Fruit fly (Drosophila melanogaster) whole organism, embryonic: ENCODE measurements around the gene wge.

Experiments
- Abd-B ChIP-seq: fragments of 200-800 bp; sonication (Bioruptor generic); optimal IDR thresholded peaks from 2 replicates; lab custom pipeline; 2018; ENCODE audit warnings: missing biosample characterization, mild to moderate bottlenecking, missing genetic modification characterization, moderate library complexity
- Adf1 ChIP-seq: fragments of 200-800 bp; sonication (Bioruptor generic); IDR thresholded peaks from 2 replicates; pipeline ENCODE4 v1.3.6; 2022; ENCODE audit warnings: missing biosample characterization, missing genetic modification characterization
- Asciz ChIP-seq: fragments of 200-800 bp; sonication (Bioruptor generic); optimal IDR thresholded peaks from 2 replicates; lab custom pipeline; 2017; ENCODE audit warnings: missing biosample characterization, mild to moderate bottlenecking, missing genetic modification characterization, missing genetic modification reagents
- B-H2 ChIP-seq: fragments of 200-800 bp; sonication (Bioruptor generic); optimal IDR thresholded peaks from 2 replicates; lab custom pipeline; 2018; ENCODE audit warnings: missing biosample characterization, mild to moderate bottlenecking, missing genetic modification characterization
- Bdp1 ChIP-seq: fragments of 200-800 bp; sonication (Bioruptor generic); optimal IDR thresholded peaks from 3 replicates; lab custom pipeline; 2016; ENCODE audit warnings: missing biosample characterization, missing genetic modification characterization
- CG14710 ChIP-seq: fragments of 200-800 bp; sonication (Bioruptor generic); optimal IDR thresholded peaks from 3 replicates; lab custom pipeline; 2019; ENCODE audit warnings: missing biosample characterization, mild to moderate bottlenecking, missing genetic modification characterization, moderate library complexity
- CG14860 ChIP-seq: fragments of 200-800 bp; sonication (Bioruptor generic); IDR thresholded peaks from 3 replicates; pipeline ENCODE4 v1.3.6; 2022; ENCODE audit warnings: missing biosample characterization, missing genetic modification characterization; ENCODE audit not compliant: partially characterized antibody
- CG15011 ChIP-seq: fragments of 200-800 bp; sonication (Bioruptor generic); optimal IDR thresholded peaks from 3 replicates; lab custom pipeline; 2018; ENCODE audit warnings: missing biosample characterization, mild to moderate bottlenecking, missing genetic modification characterization
- CG16813 ChIP-seq: fragments of 200-800 bp; sonication (Bioruptor generic); IDR thresholded peaks from 3 replicates; pipeline ENCODE4 v1.3.6; 2022; ENCODE audit warnings: missing biosample characterization, missing genetic modification characterization; ENCODE audit not compliant: partially characterized antibody
- CG17568 ChIP-seq: fragments of 200-800 bp; sonication (Bioruptor generic); optimal IDR thresholded peaks from 2 replicates; lab custom pipeline; 2018; ENCODE audit warnings: missing biosample characterization, mild to moderate bottlenecking, missing genetic modification characterization, moderate library complexity
- CG18599 ChIP-seq: fragments of 200-800 bp; sonication (Bioruptor generic); optimal IDR thresholded peaks from 3 replicates; lab custom pipeline; 2017; ENCODE audit warnings: missing biosample characterization, missing genetic modification characterization, mild to moderate bottlenecking, moderate library complexity, missing genetic modification reagents
- CG2678 ChIP-seq: fragments of 200-800 bp; sonication (Bioruptor generic); optimal IDR thresholded peaks from 3 replicates; lab custom pipeline; 2019; ENCODE audit warnings: missing biosample characterization, mild to moderate bottlenecking, missing genetic modification characterization, moderate library complexity
- CG3065 ChIP-seq: fragments of 200-800 bp; sonication (Bioruptor generic); optimal IDR thresholded peaks from 2 replicates; lab custom pipeline; 2016; ENCODE audit warnings: missing biosample characterization, missing genetic modification characterization
- CG32532 ChIP-seq: fragments of 200-800 bp; sonication (Bioruptor generic); IDR thresholded peaks from 2 replicates; pipeline ENCODE4 v1.3.6; 2022; ENCODE audit warnings: missing biosample characterization, missing genetic modification characterization
- CG34422 ChIP-seq: fragments of 200-800 bp; sonication (Bioruptor generic); IDR thresholded peaks from 3 replicates; pipeline ENCODE4 v1.3.6; 2022; ENCODE audit warnings: missing biosample characterization, missing genetic modification characterization
- CG6175 ChIP-seq: fragments of 200-800 bp; sonication (Bioruptor generic); IDR thresholded peaks from 3 replicates; pipeline ENCODE4 v1.3.6; 2022; ENCODE audit warnings: missing biosample characterization, missing genetic modification characterization
- CG6254 ChIP-seq: fragments of 200-800 bp; sonication (Bioruptor generic); optimal IDR thresholded peaks from 3 replicates; lab custom pipeline; 2017; ENCODE audit warnings: mild to moderate bottlenecking, missing biosample characterization, missing genetic modification reagents, missing genetic modification characterization
- CG6272 ChIP-seq: fragments of 200-800 bp; sonication (Bioruptor generic); IDR thresholded peaks from 2 replicates; pipeline ENCODE4 v1.3.6; 2022; ENCODE audit warnings: missing biosample characterization, missing genetic modification characterization
- CG6689 ChIP-seq: fragments of 200-800 bp; sonication (Bioruptor generic); IDR thresholded peaks from 2 replicates; pipeline ENCODE4 v1.3.6; 2022; ENCODE audit warnings: missing biosample characterization, missing genetic modification characterization
- CG6791 ChIP-seq: fragments of 200-800 bp; sonication (Bioruptor generic); IDR thresholded peaks from 3 replicates; pipeline ENCODE4 v1.3.6; 2022; ENCODE audit warnings: missing biosample characterization, missing genetic modification characterization; ENCODE audit not compliant: partially characterized antibody
- CG8388 ChIP-seq: fragments of 200-800 bp; sonication (Bioruptor generic); optimal IDR thresholded peaks from 2 replicates; lab custom pipeline; 2019; ENCODE audit warnings: missing biosample characterization, mild to moderate bottlenecking, missing genetic modification characterization, moderate library complexity
- CG9797 ChIP-seq: fragments of 200-800 bp; sonication (Bioruptor generic); optimal IDR thresholded peaks from 3 replicates; lab custom pipeline; 2018; ENCODE audit warnings: missing biosample characterization, mild to moderate bottlenecking, missing genetic modification characterization
- CkIIα-i1 ChIP-seq: fragments of 200-800 bp; sonication (Bioruptor generic); IDR thresholded peaks from 2 replicates; pipeline ENCODE4 v1.3.6; 2022; ENCODE audit warnings: missing biosample characterization, missing genetic modification characterization
- Dad ChIP-seq: fragments of 200-800 bp; sonication (Bioruptor generic); optimal IDR thresholded peaks from 3 replicates; lab custom pipeline; 2016; ENCODE audit warnings: missing biosample characterization, missing genetic modification characterization
- Ets65A ChIP-seq: fragments of 200-800 bp; sonication (Bioruptor generic); peaks from one replicate; lab custom pipeline; 2016; ENCODE audit warnings: missing biosample characterization, missing genetic modification characterization
- Kr ChIP-seq: fragments of 200-800 bp; sonication (Bioruptor generic); optimal IDR thresholded peaks from 2 replicates; lab custom pipeline; 2017; ENCODE audit warnings: missing biosample characterization, mild to moderate bottlenecking, missing genetic modification characterization
- Max ChIP-seq: fragments of 200-800 bp; sonication (Bioruptor generic); optimal IDR thresholded peaks from 2 replicates; lab custom pipeline; 2016; ENCODE audit warnings: missing biosample characterization, mild to moderate bottlenecking, missing genetic modification characterization
- Myb ChIP-seq: fragments of 200-800 bp; sonication (Bioruptor generic); optimal IDR thresholded peaks from 2 replicates; lab custom pipeline; 2016; ENCODE audit warnings: missing biosample characterization, missing genetic modification characterization
- NC2β ChIP-seq: fragments of 200-800 bp; sonication (Bioruptor generic); optimal IDR thresholded peaks from 2 replicates; lab custom pipeline; 2016; ENCODE audit warnings: missing biosample characterization, missing genetic modification characterization
- Poxn ChIP-seq: fragments of 200-800 bp; sonication (Bioruptor generic); IDR thresholded peaks from 2 replicates; pipeline ENCODE4 v1.3.6; 2022; ENCODE audit warnings: missing biosample characterization, missing genetic modification characterization
- Spps ChIP-seq: fragments of 200-800 bp; sonication (Bioruptor generic); optimal IDR thresholded peaks from 2 replicates; lab custom pipeline; 2018; ENCODE audit warnings: missing biosample characterization, mild to moderate bottlenecking, missing genetic modification characterization
- Taf1 ChIP-seq: fragments of 200-800 bp; sonication (Bioruptor generic); IDR thresholded peaks from 2 replicates; pipeline ENCODE4 v1.3.6; 2022; ENCODE audit warnings: missing biosample characterization, missing genetic modification characterization
- bab2 ChIP-seq: fragments of 200-800 bp; sonication (Bioruptor generic); optimal IDR thresholded peaks from 2 replicates; lab custom pipeline; 2016; ENCODE audit warnings: missing biosample characterization, missing genetic modification characterization
- ewg ChIP-seq: fragments of 200-800 bp; sonication (Bioruptor generic); optimal IDR thresholded peaks from 3 replicates; lab custom pipeline; 2017; ENCODE audit warnings: mild to moderate bottlenecking, missing biosample characterization, missing genetic modification reagents, missing genetic modification characterization
- fru ChIP-seq: fragments of >200 bp; optimal IDR thresholded peaks from 2 replicates; lab custom pipeline; 2017
- gcm ChIP-seq: fragments of 200-800 bp; sonication (Bioruptor generic); optimal IDR thresholded peaks from 2 replicates; lab custom pipeline; 2019; ENCODE audit warnings: missing biosample characterization, mild to moderate bottlenecking, missing genetic modification characterization, moderate library complexity
- h ChIP-seq: fragments of >200 bp; optimal IDR thresholded peaks from 2 replicates; lab custom pipeline; 2017
- hb ChIP-seq: fragments of 200-800 bp; sonication (Bioruptor generic); IDR thresholded peaks from 3 replicates; pipeline ENCODE4 v1.3.6; 2022; ENCODE audit warnings: missing biosample characterization, missing genetic modification characterization; ENCODE audit not compliant: partially characterized antibody
- her ChIP-seq: fragments of 200-800 bp; sonication (Bioruptor generic); optimal IDR thresholded peaks from 2 replicates; lab custom pipeline; 2016; ENCODE audit warnings: missing biosample characterization, missing genetic modification characterization
- jing ChIP-seq: fragments of 200-800 bp; sonication (Bioruptor generic); optimal IDR thresholded peaks from 2 replicates; lab custom pipeline; 2018; ENCODE audit warnings: missing biosample characterization, mild to moderate bottlenecking, missing genetic modification characterization
- ken ChIP-seq: fragments of 200-800 bp; sonication (Bioruptor generic); IDR thresholded peaks from 3 replicates; pipeline ENCODE4 v1.3.6; 2022; ENCODE audit warnings: missing biosample characterization, missing genetic modification characterization
- lab ChIP-seq: fragments of 200-800 bp; sonication (Bioruptor generic); optimal IDR thresholded peaks from 3 replicates; lab custom pipeline; 2017; ENCODE audit warnings: missing biosample characterization, missing genetic modification characterization, mild to moderate bottlenecking, moderate library complexity, missing genetic modification reagents
- lbe ChIP-seq: fragments of 200-800 bp; sonication (Bioruptor generic); optimal IDR thresholded peaks from 2 replicates; lab custom pipeline; 2016; ENCODE audit warnings: missing biosample characterization, mild to moderate bottlenecking, missing genetic modification characterization
- odd ChIP-seq: fragments of 200-800 bp; sonication (Bioruptor generic); optimal IDR thresholded peaks from 2 replicates; lab custom pipeline; 2017; ENCODE audit warnings: missing biosample characterization, mild to moderate bottlenecking, missing genetic modification characterization
- pnt ChIP-seq: fragments of 200-800 bp; sonication (Bioruptor generic); optimal IDR thresholded peaks from 3 replicates; lab custom pipeline; 2016; ENCODE audit warnings: missing biosample characterization, missing genetic modification characterization
- rib ChIP-seq: fragments of 200-800 bp; sonication (Bioruptor generic); IDR thresholded peaks from 2 replicates; pipeline ENCODE4 v1.3.6; 2022; ENCODE audit warnings: missing biosample characterization, missing genetic modification characterization
- sisA ChIP-seq: fragments of 200-800 bp; sonication (Bioruptor generic); IDR thresholded peaks from 2 replicates; pipeline ENCODE4 v1.3.6; 2022; ENCODE audit warnings: missing biosample characterization, missing genetic modification characterization
- ssp ChIP-seq: fragments of 200-800 bp; sonication (Bioruptor generic); IDR thresholded peaks from 2 replicates; pipeline ENCODE4 v1.3.6; 2022; ENCODE audit warnings: missing biosample characterization, missing genetic modification characterization
- unc-4 ChIP-seq: fragments of 200-800 bp; sonication (Bioruptor generic); IDR thresholded peaks from 2 replicates; pipeline ENCODE4 v1.3.6; 2022; ENCODE audit warnings: missing biosample characterization, missing genetic modification characterization; ENCODE audit not compliant: partially characterized antibody
- usp ChIP-seq: fragments of >200 bp; optimal IDR thresholded peaks from 2 replicates; lab custom pipeline; 2017; ENCODE audit warnings: missing biosample characterization, missing genetic modification characterization
- zen ChIP-seq: fragments of 200-800 bp; sonication (Bioruptor generic); optimal IDR thresholded peaks from 3 replicates; lab custom pipeline; 2018; ENCODE audit warnings: missing biosample characterization, mild to moderate bottlenecking, missing genetic modification characterization, moderate library complexity

wge gene

DNA sequence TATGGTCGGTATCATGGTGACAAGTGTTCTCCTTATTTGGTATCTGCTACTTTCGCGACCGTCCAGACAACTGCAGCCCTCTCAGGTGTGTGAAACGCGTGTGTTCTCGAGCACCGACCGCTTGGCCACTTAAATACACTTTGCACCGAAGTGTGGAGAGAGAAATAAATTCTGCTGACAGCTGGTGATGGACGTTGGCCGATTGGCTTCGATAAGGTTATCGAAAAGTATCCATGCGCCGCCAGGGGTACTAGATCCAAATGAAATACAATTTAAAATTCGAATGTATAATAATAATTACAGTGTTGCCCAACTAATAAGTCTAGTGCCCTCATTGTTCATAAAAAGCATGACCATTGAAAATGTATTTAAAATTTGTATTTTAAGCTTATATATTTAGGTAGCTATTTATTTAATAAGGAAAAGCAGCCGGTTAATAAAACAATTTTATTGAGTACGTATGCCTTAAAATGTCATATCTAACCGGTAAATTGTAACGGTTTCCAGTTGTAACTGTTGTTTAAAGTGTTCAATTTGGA is 34.5 kb downstream of the wge start, which contains the start of the genes Gclm and CG17625 (continued):
- TF ChIP-seq CG18599 (peak; percentile 63), Taf1 (GFP tag; lab: Robert Waterston, UW) (no peak), CG14860 (GFP tag; lab: Robert Waterston, UW) (peak; percentile 73; the same call in 2 of the 3 replicates), CG34422 (GFP tag; lab: Robert Waterston, UW) (peak; percentile 74), odd (no peak), zen (tag; lab: Kevin White, UChicago) (peak; percentile 15), pnt (no peak), Spps (tag; lab: Kevin White, UChicago) (no peak), CG9797 (GFP tag; lab: Kevin White, UChicago) (peak; percentile 24), ewg (GFP tag; lab: Kevin White, UChicago) (peak; percentile 33), sisA (GFP tag; lab: Robert Waterston, UW) (peak; percentile 22; the same call in 1 of the 2 replicates), lbe (GFP tag; lab: Kevin White, UChicago) (peak; percentile 24), her (peak; percentile 33), usp (GFP tag; lab: Kevin White, UChicago) (no peak), CG3065 (GFP tag; lab: Kevin White, UChicago) (no peak), CG17568 (no peak), Myb (peak; percentile 89), jing (GFP tag; lab: Kevin White, UChicago) (no peak), ssp (GFP tag; lab: Robert Waterston, UW) (peak; percentile 35; the same call in 1 of the 2 replicates), Kr (no peak), CG6791 (GFP tag; lab: Robert Waterston, UW) (peak; percentile 76), lab (peak; percentile 50), fru (lab: Kevin White, UChicago) (no peak), Adf1 (peak; percentile 40), bab2 (GFP tag; lab: Kevin White, UChicago) (peak; percentile 52), Asciz (GFP tag; lab: Kevin White, UChicago) (no peak), Ets65A (peak; percentile 69), Abd-B (GFP tag; lab: Kevin White, UChicago) (peak; percentile 75), rib (peak; percentile 45; the same call in 1 of the 2 replicates), Poxn (GFP tag; lab: Robert Waterston, UW) (no peak), CG6689 (GFP tag; lab: Robert Waterston, UW) (peak; percentile 60; the same call in 1 of the 2 replicates), NC2β (GFP tag; lab: Kevin White, UChicago) (peak; percentile 4), CG6175 (GFP tag; lab: Robert Waterston, UW) (no peak), CG16813 (GFP tag; lab: Robert Waterston, UW) (peak; percentile 75), CkIIα-i1 (GFP tag; lab: Robert Waterston, UW) (no peak), CG6272 (peak; percentile 58; the same call in 1 of the 2 replicates), CG2678 (peak; percentile 53), ken (GFP tag; lab: Robert Waterston, UW) (peak; percentile 14; the same call in 1 of the 3 replicates), hb (GFP tag; lab: Robert Waterston, UW) (peak; percentile 73), B-H2 (peak; percentile 50), CG32532 (peak; percentile 66), gcm (GFP tag; lab: Kevin White, UChicago) (peak; percentile 57), CG15011 (GFP tag; lab: Kevin White, UChicago) (no peak), unc-4 (GFP tag; lab: Robert Waterston, UW) (peak; percentile 75), CG6254 (peak; percentile 31), CG14710 (tag; lab: Kevin White, UChicago) (peak; percentile 84), Bdp1 (peak; percentile 40), CG8388 (GFP tag; lab: Kevin White, UChicago) (peak; percentile 38), Dad (GFP tag; lab: Kevin White, UChicago) (peak; percentile 29), Max (GFP tag; lab: Kevin White, UChicago) (no peak), h (lab: Kevin White, UChicago) (no peak)
